Fruit fly (Drosophila melanogaster): ENCODE measurements around the gene CG2003.

Gene CG2003

DNA sequence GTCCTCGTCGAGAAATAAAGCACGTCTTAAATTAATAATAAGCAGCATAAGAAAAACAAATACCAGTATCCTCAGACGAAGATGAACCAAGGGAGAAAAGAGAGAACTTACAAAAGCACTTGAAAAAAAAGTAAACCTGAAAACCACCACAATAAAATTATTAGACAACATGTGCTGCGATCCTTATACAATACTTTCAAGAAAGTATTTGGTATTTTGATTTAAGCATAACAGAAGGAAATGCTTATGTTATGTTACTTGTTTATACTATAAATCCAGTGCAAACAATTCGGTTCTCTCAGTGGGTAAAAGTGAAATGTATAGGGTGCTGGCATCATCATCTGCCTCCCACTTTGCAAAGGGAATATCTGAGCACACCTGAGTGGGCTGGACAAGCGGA, 21.7 kb upstream of the CG2003 start:
- TF ChIP-seq psq (optimal IDR thresholded peaks at IDR 0.05) (no peak), pan (optimal IDR thresholded peaks at IDR 0.05) (no peak), Dll (optimal IDR thresholded peaks at IDR 0.05) (no peak), CG8478 (optimal IDR thresholded peaks at IDR 0.05) (no peak), EcR (GFP tag; optimal IDR thresholded peaks at IDR 0.05) (no peak)

- TF ChIP-seq usp (GFP tag; optimal IDR thresholded peaks at IDR 0.05) (no peak), CG8478 (optimal IDR thresholded peaks at IDR 0.05) (no peak), psq (optimal IDR thresholded peaks at IDR 0.05) (no peak), Dll (optimal IDR thresholded peaks at IDR 0.05) (no peak)
These were observed 16.6 kb upstream of the CG2003 start for dm6 chr3R:31961306-31961705.

- TF ChIP-seq psq (optimal IDR thresholded peaks at IDR 0.05) (no peak), Dll (optimal IDR thresholded peaks at IDR 0.05) (no peak)
These were observed 14.8 kb upstream of the CG2003 start for dm6 chr3R:31963108-31963507.

dm6 chr3R:31964701-31965323, 13.1 kb upstream of the CG2003 start:
- TF ChIP-seq CG8478 (optimal IDR thresholded peaks at IDR 0.05) (no peak), usp (GFP tag; optimal IDR thresholded peaks at IDR 0.05) (no peak), Dll (optimal IDR thresholded peaks at IDR 0.05) (no peak), EcR (GFP tag; optimal IDR thresholded peaks at IDR 0.05) (no peak), psq (optimal IDR thresholded peaks at IDR 0.05) (no peak), pan (optimal IDR thresholded peaks at IDR 0.05) (no peak)

- TF ChIP-seq CG8478 (optimal IDR thresholded peaks at IDR 0.05) (no peak), pan (optimal IDR thresholded peaks at IDR 0.05) (no peak), EcR (GFP tag; optimal IDR thresholded peaks at IDR 0.05) (no peak), Dll (optimal IDR thresholded peaks at IDR 0.05) (no peak), usp (GFP tag; optimal IDR thresholded peaks at IDR 0.05) (no peak), psq (optimal IDR thresholded peaks at IDR 0.05) (no peak)
These were observed 8.5 kb upstream of the CG2003 start for dm6 chr3R:31969440-31969839.

dm6 chr3R:31973155-31973554, 4.8 kb upstream of the CG2003 start:
- TF ChIP-seq psq (optimal IDR thresholded peaks at IDR 0.05) (no peak), usp (GFP tag; optimal IDR thresholded peaks at IDR 0.05) (no peak), CG8478 (optimal IDR thresholded peaks at IDR 0.05) (no peak), EcR (GFP tag; optimal IDR thresholded peaks at IDR 0.05) (no peak), pan (optimal IDR thresholded peaks at IDR 0.05) (no peak), Dll (optimal IDR thresholded peaks at IDR 0.05) (no peak)

DNA sequence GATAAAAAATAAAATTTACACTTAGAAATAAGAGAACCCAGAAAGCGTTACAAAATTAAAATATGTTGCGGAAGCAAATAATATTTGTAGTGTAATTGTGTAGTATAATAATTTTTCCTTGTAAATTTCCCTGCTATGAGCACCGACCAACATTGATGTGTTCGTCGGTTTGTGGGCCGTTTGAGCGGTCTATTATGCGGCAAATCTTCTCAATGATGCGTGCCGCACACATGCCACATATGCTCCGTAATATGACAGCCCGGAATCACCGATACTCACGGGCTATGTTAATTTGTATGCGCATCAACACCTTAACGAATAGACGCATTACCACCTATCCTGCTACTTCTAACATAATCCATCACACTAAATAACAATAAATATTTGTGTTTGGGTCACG, 1.1 kb upstream of the CG2003 start:
- TF ChIP-seq CG8478 (optimal IDR thresholded peaks at IDR 0.05) (no peak), psq (optimal IDR thresholded peaks at IDR 0.05) (no peak), usp (GFP tag; optimal IDR thresholded peaks at IDR 0.05) (no peak)

- TF ChIP-seq EcR (GFP tag; optimal IDR thresholded peaks at IDR 0.05) (no peak), psq (optimal IDR thresholded peaks at IDR 0.05) (no peak), CG8478 (optimal IDR thresholded peaks at IDR 0.05) (no peak), usp (GFP tag; optimal IDR thresholded peaks at IDR 0.05) (no peak), Dll (optimal IDR thresholded peaks at IDR 0.05) (no peak), pan (optimal IDR thresholded peaks at IDR 0.05) (no peak)
These were observed 497 bp downstream of the CG2003 start for dm6 chr3R:31978418-31978817.

dm6 chr3R:31985603-31986002, 7.7 kb downstream of the CG2003 start:
- no peak for TF ChIP-seq EcR (GFP tag; optimal IDR thresholded peaks at IDR 0.05)
- TF ChIP-seq Dll (optimal IDR thresholded peaks at IDR 0.05), result no peak
- TF ChIP-seq psq (optimal IDR thresholded peaks at IDR 0.05), result no peak
- no peak for TF ChIP-seq pan (optimal IDR thresholded peaks at IDR 0.05)
- no peak for TF ChIP-seq usp (GFP tag; optimal IDR thresholded peaks at IDR 0.05)
- no peak for TF ChIP-seq CG8478 (optimal IDR thresholded peaks at IDR 0.05)

- TF ChIP-seq EcR (GFP tag; optimal IDR thresholded peaks at IDR 0.05) (peak; percentile 23 to 37), usp (GFP tag; optimal IDR thresholded peaks at IDR 0.05) (no peak), psq (optimal IDR thresholded peaks at IDR 0.05) (no peak), CG8478 (optimal IDR thresholded peaks at IDR 0.05) (no peak), Dll (optimal IDR thresholded peaks at IDR 0.05) (no peak), pan (optimal IDR thresholded peaks at IDR 0.05) (no peak)
These were observed 8.9 kb downstream of the CG2003 start for dm6 chr3R:31986775-31987349.

dm6 chr3R:31991786-31992185, 13.9 kb downstream of the CG2003 start:
- TF ChIP-seq pan (optimal IDR thresholded peaks at IDR 0.05) (no peak), psq (optimal IDR thresholded peaks at IDR 0.05) (no peak)

- no peak for TF ChIP-seq usp (GFP tag; optimal IDR thresholded peaks at IDR 0.05)
- no peak for TF ChIP-seq pan (optimal IDR thresholded peaks at IDR 0.05)
- TF ChIP-seq EcR (GFP tag; optimal IDR thresholded peaks at IDR 0.05), result no peak
- TF ChIP-seq psq (optimal IDR thresholded peaks at IDR 0.05), result no peak
- no peak for TF ChIP-seq CG8478 (optimal IDR thresholded peaks at IDR 0.05)
- no peak for TF ChIP-seq Dll (optimal IDR thresholded peaks at IDR 0.05)
These were observed 28.4 kb downstream of the CG2003 start for dm6 chr3R:32006330-32006729.

dm6 chr3R:32015400-32016215, 37.7 kb downstream of the CG2003 start, which contains the start of gene heph:
Gene heph, minus strand, starts transcription at chr3R:32015520.
- TF ChIP-seq pan (optimal IDR thresholded peaks at IDR 0.05) (no peak), Dll (optimal IDR thresholded peaks at IDR 0.05) (no peak), EcR (GFP tag; optimal IDR thresholded peaks at IDR 0.05) (no peak), psq (optimal IDR thresholded peaks at IDR 0.05) (no peak)

Data from whole organism.